Fruit fly (Drosophila melanogaster): Measurements from ENCODE around the gene CG31279.

The CG31279 gene

dm6 chr3R:16432665-16433065 is 2.2 kb downstream of the CG31279 start, which contains the start of gene Fntb (continued):
- TF ChIP-seq CG15479 (GFP tag; optimal IDR thresholded peaks at IDR 0.05) (no peak), sd (tag; optimal IDR thresholded peaks at IDR 0.05) (no peak), dysf (GFP tag; IDR thresholded peaks at IDR 0.05) (peak; percentile 74), CG9932 (GFP tag; IDR thresholded peaks at IDR 0.05) (peak; percentile 71), CG12391 (tag; optimal IDR thresholded peaks at IDR 0.05) (peak; percentile 88), gsb-n (tag; optimal IDR thresholded peaks at IDR 0.05) (no peak), CG18476 (GFP tag; optimal IDR thresholded peaks at IDR 0.05) (peak; percentile 65), CkIIα-i1 (GFP tag; IDR thresholded peaks at IDR 0.05) (no peak), sna (GFP tag; IDR thresholded peaks at IDR 0.05; ENCODE audit: partially characterized antibody) (no peak), Lim3 (GFP tag; IDR thresholded peaks at IDR 0.05) (no peak), Rfx (GFP tag; IDR thresholded peaks at IDR 0.05) (peak; percentile 69), Tbp (GFP tag; optimal IDR thresholded peaks at IDR 0.05) (no peak), Mes4 (GFP tag; optimal IDR thresholded peaks at IDR 0.05) (no peak), esg (GFP tag; conservative IDR thresholded peaks at IDR 0.05) (peak; percentile 41; the same call in 1 of the 2 replicates), Hsf (GFP tag; optimal IDR thresholded peaks at IDR 0.05) (peak; percentile 66), CG34224 (GFP tag; IDR thresholded peaks at IDR 0.05; ENCODE audit: partially characterized antibody) (peak; percentile 35; the same call in 1 of the 3 replicates), CG2199 (GFP tag; IDR thresholded peaks at IDR 0.05) (no peak), Aef1 (GFP tag; IDR thresholded peaks at IDR 0.05) (peak; percentile 71), gem (tag; optimal IDR thresholded peaks at IDR 0.05) (peak; percentile 86), crc (GFP tag; optimal IDR thresholded peaks at IDR 0.05) (no peak), BtbVII (GFP tag; optimal IDR thresholded peaks at IDR 0.05) (peak; percentile 56), ken (GFP tag; IDR thresholded peaks at IDR 0.05) (no peak), Side (GFP tag; optimal IDR thresholded peaks at IDR 0.05) (no peak), ara (GFP tag; IDR thresholded peaks at IDR 0.05) (no peak), lmd (GFP tag; IDR thresholded peaks at IDR 0.05) (peak; percentile 63; the same call in 1 of the 2 replicates), CG7963 (GFP tag; IDR thresholded peaks at IDR 0.05; ENCODE audit: partially characterized antibody) (no peak), Jarid2 (GFP tag; optimal IDR thresholded peaks at IDR 0.05) (no peak), grn (GFP tag; optimal IDR thresholded peaks at IDR 0.05) (no peak), CG4360 (GFP tag; IDR thresholded peaks at IDR 0.05) (no peak), tll (GFP tag; optimal IDR thresholded peaks at IDR 0.05) (no peak), sr (GFP tag; IDR thresholded peaks at IDR 0.05) (no peak), fu2 (GFP tag; optimal IDR thresholded peaks at IDR 0.05) (no peak), CG7357 (GFP tag; IDR thresholded peaks at IDR 0.05) (0 out of 3 replicates have a peak, but pooled peaks have one; percentile 40), salm (tag; optimal IDR thresholded peaks at IDR 0.05) (peak; percentile 47), CG2889 (GFP tag; IDR thresholded peaks at IDR 0.05) (no peak), Med (GFP tag) (peak; percentile 57), Optix (GFP tag; IDR thresholded peaks at IDR 0.05) (no peak), Xrp1 (GFP tag; IDR thresholded peaks at IDR 0.05) (peak; percentile 64; the same call in 1 of the 2 replicates), CG13775 (GFP tag; optimal IDR thresholded peaks at IDR 0.05) (peak; percentile 74), CG12071 (GFP tag; optimal IDR thresholded peaks at IDR 0.05) (no peak), cato (GFP tag; optimal IDR thresholded peaks at IDR 0.05; ENCODE audit: borderline replicate concordance) (peak; percentile 30), CG17612 (GFP tag; IDR thresholded peaks at IDR 0.05) (no peak), CG11723 (GFP tag; optimal IDR thresholded peaks at IDR 0.05) (no peak), aop (GFP tag; IDR thresholded peaks at IDR 0.05) (no peak), Ada2b (GFP tag; IDR thresholded peaks at IDR 0.05) (0 out of 2 replicates have a peak, but pooled peaks have one; percentile 20), Ssrp (tag; optimal IDR thresholded peaks at IDR 0.05) (peak; percentile 75), Atf3 (GFP tag; optimal IDR thresholded peaks at IDR 0.05) (no peak), sens-2 (GFP tag; IDR thresholded peaks at IDR 0.05) (no peak), gce (GFP tag; IDR thresholded peaks at IDR 0.05) (0 out of 3 replicates have a peak, but pooled peaks have one; percentile 46), CG15601 (tag; optimal IDR thresholded peaks at IDR 0.05) (peak; percentile 58), Nf-YB (GFP tag; optimal IDR thresholded peaks at IDR 0.05) (peak; percentile 55), CG9609 (GFP tag; optimal IDR thresholded peaks at IDR 0.05) (peak; percentile 5)

Measured in whole organism, embryonic.